Worm (Caenorhabditis elegans) whole organism, mixed stage, embryonic: Measurements from ENCODE around the gene ZK1236.1.

Source experiments
- lin-13 ChIP-seq: fragments of 150-350 bp; optimal IDR thresholded peaks from 2 replicates; lab custom pipeline; 2014; ENCODE audit warnings: missing biosample characterization, missing genetic modification characterization
- sem-2 ChIP-seq: fragments of 200-800 bp; sonication (Bioruptor generic); optimal IDR thresholded peaks from 2 replicates; lab custom pipeline; 2018; ENCODE audit warnings: mild to moderate bottlenecking, missing genetic modification characterization, missing compliant biosample characterization

ce11 chrIII:8398411-8398810 is 30.7 kb upstream of the ZK1236.1 start, which contains the start of gene ZK353.2:
- TF ChIP-seq lin-13 (no peak), sem-2 (GFP tag; lab: Kevin White, UChicago) (no peak)
